Worm (Caenorhabditis elegans): Measurements from ENCODE around the gene ZK637.12.

DNA sequence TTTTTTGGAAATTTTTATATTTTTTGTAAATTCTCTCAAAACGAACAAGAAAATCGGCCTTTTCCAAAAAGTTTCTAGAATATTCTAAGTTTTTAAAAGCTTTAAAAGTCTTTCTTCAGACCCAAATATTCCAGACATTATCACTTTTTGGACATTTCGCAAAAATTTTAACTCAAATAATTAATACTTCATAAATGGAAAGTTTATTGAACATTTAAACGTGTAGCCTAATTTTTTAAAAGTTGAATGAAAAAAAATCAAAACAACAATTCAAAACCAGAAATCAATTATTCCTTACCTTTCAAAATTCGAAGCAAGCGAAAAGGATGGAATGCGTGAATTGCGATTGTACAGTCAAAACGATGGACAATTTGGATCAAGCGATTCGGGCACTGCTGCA lies 4.3 kb upstream of the ZK637.12 start, which contains the start of gene ZK637.15:
- TF ChIP-seq unc-39 (tag; optimal IDR thresholded peaks at IDR 0.05) (no peak), fos-1 (tag; optimal IDR thresholded peaks at IDR 0.05) (no peak), nhr-77 (tag; optimal IDR thresholded peaks at IDR 0.05) (no peak)
